Worm (Caenorhabditis elegans) whole organism, midembryonic: ENCODE measurements around the gene ndub-2.

Experiments
- T22C8.4 ChIP-seq: fragments of 200-800 bp; sonication (Bioruptor generic); IDR thresholded peaks from 2 replicates; pipeline ENCODE4 v1.3.6; 2022; ENCODE audit warnings: missing genetic modification characterization, missing compliant biosample characterization
- cog-1 ChIP-seq: sonication (generic microtip); optimal IDR thresholded peaks from 2 replicates; lab custom pipeline; 2016; ENCODE audit warnings: missing genetic modification characterization, missing compliant biosample characterization
- flt-1 ChIP-seq: fragments of 200-800 bp; sonication (Bioruptor generic); IDR thresholded peaks from 2 replicates; pipeline ENCODE4 v1.3.6; 2022; ENCODE audit warnings: missing genetic modification characterization, missing compliant biosample characterization
- klf-2 ChIP-seq: fragments of 200-800 bp; sonication (Bioruptor generic); conservative IDR thresholded peaks from 2 replicates; pipeline ENCODE4 v1.3.6; 2022; ENCODE audit warnings: missing genetic modification reagents, missing genetic modification characterization, missing compliant biosample characterization
- med-1 ChIP-seq: sonication (generic microtip); optimal IDR thresholded peaks from 2 replicates; lab custom pipeline; 2017; ENCODE audit warnings: missing genetic modification characterization, mild to moderate bottlenecking, missing compliant biosample characterization, antibody characterized with exemption, missing genetic modification reagents; ENCODE audit not compliant: insufficient read depth
- ref-1 ChIP-seq: fragments of 200-800 bp; sonication (Bioruptor generic); conservative IDR thresholded peaks from 2 replicates; pipeline ENCODE4 v1.3.6; 2022; ENCODE audit warnings: missing genetic modification reagents, missing genetic modification characterization, missing compliant biosample characterization
- tab-1 ChIP-seq: fragments of 200-800 bp; sonication (Bioruptor generic); IDR thresholded peaks from 2 replicates; pipeline ENCODE4 v1.3.6; 2022; ENCODE audit warnings: missing genetic modification characterization, missing compliant biosample characterization
- ztf-23 ChIP-seq: fragments of 200-800 bp; sonication (Bioruptor generic); IDR thresholded peaks from 2 replicates; pipeline ENCODE4 v1.3.6; 2022; ENCODE audit warnings: missing genetic modification reagents, missing genetic modification characterization, missing compliant biosample characterization
- ztf-29 ChIP-seq: fragments of 200-800 bp; sonication (Bioruptor generic); IDR thresholded peaks from 2 replicates; pipeline ENCODE4 v1.3.6; 2022; ENCODE audit warnings: missing genetic modification reagents, missing genetic modification characterization, missing compliant biosample characterization

ce11 chrII:8960414-8960813, 35.8 kb upstream of the ndub-2 start, which contains the start of gene cal-2:
- TF ChIP-seq med-1, result no peak
- no peak for TF ChIP-seq ztf-23 (GFP tag; lab: Robert Waterston, UW)
- TF ChIP-seq flt-1 (GFP tag; lab: Robert Waterston, UW), result no peak
- TF ChIP-seq ztf-29 (GFP tag; lab: Robert Waterston, UW), result no peak
- no peak for TF ChIP-seq cog-1 (tag; lab: Kevin White, UChicago)
- TF ChIP-seq T22C8.4 (GFP tag; lab: Robert Waterston, UW), result no peak
- TF ChIP-seq tab-1 (GFP tag; lab: Robert Waterston, UW), result no peak
- no peak for TF ChIP-seq ref-1 (GFP tag; lab: Robert Waterston, UW)
- TF ChIP-seq klf-2 (GFP tag; lab: Robert Waterston, UW), result no peak
